Fruit fly (Drosophila melanogaster) whole organism, embryonic: ENCODE measurements around the gene Cdk1.

Source experiments
- Aef1 ChIP-seq: fragments of 200-800 bp; sonication (Bioruptor generic); IDR thresholded peaks from 3 replicates; pipeline ENCODE4 v1.3.6; 2022; ENCODE audit warnings: missing biosample characterization, missing genetic modification characterization
- B-H1 ChIP-seq: fragments of 200-800 bp; sonication (Bioruptor generic); IDR thresholded peaks from 3 replicates; pipeline ENCODE4 v1.3.6; 2022; ENCODE audit warnings: missing biosample characterization, missing genetic modification characterization
- CG11085 ChIP-seq: fragments of 200-800 bp; sonication (Bioruptor generic); IDR thresholded peaks from 2 replicates; pipeline ENCODE4 v1.3.6; 2022; ENCODE audit warnings: missing biosample characterization, missing genetic modification characterization
- CG11456 ChIP-seq: fragments of 200-800 bp; sonication (Bioruptor generic); IDR thresholded peaks from 3 replicates; pipeline ENCODE4 v1.3.6; 2022; ENCODE audit warnings: missing biosample characterization, missing genetic modification characterization
- CG13123 ChIP-seq: fragments of 200-800 bp; sonication (Bioruptor generic); optimal IDR thresholded peaks from 2 replicates; lab custom pipeline; 2016; ENCODE audit warnings: missing biosample characterization, missing genetic modification characterization
- CG15514 ChIP-seq: fragments of 200-800 bp; sonication (Bioruptor generic); optimal IDR thresholded peaks from 3 replicates; lab custom pipeline; 2017; ENCODE audit warnings: missing biosample characterization, missing genetic modification characterization, mild to moderate bottlenecking, moderate library complexity, missing genetic modification reagents
- CG1602 ChIP-seq: fragments of 200-800 bp; sonication (Bioruptor generic); optimal IDR thresholded peaks from 3 replicates; lab custom pipeline; 2016; ENCODE audit warnings: missing biosample characterization, missing genetic modification characterization
- CG18011 ChIP-seq: fragments of 200-800 bp; sonication (Bioruptor generic); optimal IDR thresholded peaks from 2 replicates; lab custom pipeline; 2017; ENCODE audit warnings: missing biosample characterization, missing genetic modification characterization, mild to moderate bottlenecking, moderate library complexity, missing genotype
- CG18619 ChIP-seq: fragments of 200-800 bp; sonication (Bioruptor generic); optimal IDR thresholded peaks from 3 replicates; lab custom pipeline; 2017; ENCODE audit warnings: missing biosample characterization, mild to moderate bottlenecking, missing genetic modification characterization
- CG34376 ChIP-seq: fragments of 200-800 bp; sonication (Bioruptor generic); optimal IDR thresholded peaks from 2 replicates; lab custom pipeline; 2018; ENCODE audit warnings: missing biosample characterization, mild to moderate bottlenecking, missing genetic modification characterization
- CG4820 ChIP-seq: fragments of 200-800 bp; sonication (Bioruptor generic); optimal IDR thresholded peaks from 3 replicates; lab custom pipeline; 2016; ENCODE audit warnings: missing biosample characterization, missing genetic modification characterization
- CG7357 ChIP-seq: fragments of 200-800 bp; sonication (Bioruptor generic); IDR thresholded peaks from 3 replicates; pipeline ENCODE4 v1.3.6; 2022; ENCODE audit warnings: missing biosample characterization, missing genetic modification characterization
- CG7963 ChIP-seq: fragments of 200-800 bp; sonication (Bioruptor generic); IDR thresholded peaks from 3 replicates; pipeline ENCODE4 v1.3.6; 2022; ENCODE audit warnings: missing biosample characterization, missing genetic modification characterization; ENCODE audit not compliant: partially characterized antibody
- CG8290 ChIP-seq, 3 experiments: fragments of 200-800 bp; sonication (Bioruptor generic); optimal IDR thresholded peaks; 2 replicates each; lab custom pipeline; 2016 to 2019; ENCODE audit warnings: missing biosample characterization in 3 of 3, missing genetic modification characterization in 3 of 3, mild to moderate bottlenecking in 2 of 3, moderate library complexity in 1 of 3
- CrebB ChIP-seq: fragments of 200-800 bp; sonication (Bioruptor generic); optimal IDR thresholded peaks from 3 replicates; lab custom pipeline; 2018; ENCODE audit warnings: missing biosample characterization, mild to moderate bottlenecking, missing genetic modification characterization
- D ChIP-seq, 2 experiments: fragments of 200-800 bp in 1 of 2; fragments of >200 bp in 1 of 2; sonication (Bioruptor generic) in 1 of 2; optimal IDR thresholded peaks; 2 replicates in 1 of 2; 3 replicates in 1 of 2; lab custom pipeline; 2017; ENCODE audit warnings: mild to moderate bottlenecking in 1 of 2, missing biosample characterization in 1 of 2, missing genetic modification characterization in 1 of 2, missing genetic modification reagents in 1 of 2
- Doc2 ChIP-seq: fragments of 200-800 bp; sonication (Bioruptor generic); IDR thresholded peaks from 2 replicates; pipeline ENCODE4 v1.3.6; 2022; ENCODE audit warnings: missing biosample characterization, missing genetic modification characterization
- Dref ChIP-seq: fragments of 200-800 bp; sonication (Bioruptor generic); IDR thresholded peaks from 2 replicates; pipeline ENCODE4 v1.3.6; 2022; ENCODE audit warnings: missing biosample characterization, missing genetic modification characterization
- Drgx ChIP-seq: fragments of 200-800 bp; sonication (Bioruptor generic); IDR thresholded peaks from 2 replicates; pipeline ENCODE4 v1.3.6; 2022; ENCODE audit warnings: missing biosample characterization, missing genetic modification characterization
- Elba2 ChIP-seq: fragments of 200-800 bp; sonication (Bioruptor generic); optimal IDR thresholded peaks from 3 replicates; lab custom pipeline; 2016; ENCODE audit warnings: missing biosample characterization, missing genetic modification characterization
- HHEX ChIP-seq: fragments of 200-800 bp; sonication (Bioruptor generic); optimal IDR thresholded peaks from 3 replicates; lab custom pipeline; 2017; ENCODE audit warnings: missing biosample characterization, mild to moderate bottlenecking, missing genetic modification characterization, missing genetic modification reagents
- MBD-R2 ChIP-seq: fragments of 200-800 bp; sonication (Bioruptor generic); IDR thresholded peaks from 2 replicates; pipeline ENCODE4 v1.3.6; 2022; ENCODE audit warnings: missing biosample characterization, missing genetic modification characterization
- NC2α ChIP-seq: fragments of 200-800 bp; sonication (Bioruptor generic); optimal IDR thresholded peaks from 2 replicates; lab custom pipeline; 2016; ENCODE audit warnings: missing biosample characterization, missing genetic modification characterization
- Stat92E ChIP-seq, 3 experiments: fragments of >200 bp in 2 of 3; fragments of 200-800 bp in 1 of 3; sonication (Bioruptor generic) in 1 of 3; optimal IDR thresholded peaks; 2 replicates each; lab custom pipeline; 2017 to 2019; ENCODE audit warnings: missing biosample characterization in 3 of 3, missing genetic modification characterization in 3 of 3, mild to moderate bottlenecking in 1 of 3, moderate library complexity in 1 of 3
- Taf1 ChIP-seq: fragments of 200-800 bp; sonication (Bioruptor generic); IDR thresholded peaks from 2 replicates; pipeline ENCODE4 v1.3.6; 2022; ENCODE audit warnings: missing biosample characterization, missing genetic modification characterization
- abd-A ChIP-seq: fragments of 200-800 bp; sonication (Bioruptor generic); optimal IDR thresholded peaks from 3 replicates; lab custom pipeline; 2019; ENCODE audit warnings: missing biosample characterization, mild to moderate bottlenecking, missing genetic modification characterization, moderate library complexity
- bowl ChIP-seq: fragments of 200-800 bp; sonication (Bioruptor generic); IDR thresholded peaks from 2 replicates; pipeline ENCODE4 v1.3.6; 2022; ENCODE audit warnings: missing biosample characterization, missing genetic modification characterization
- br ChIP-seq: fragments of >200 bp; optimal IDR thresholded peaks from 2 replicates; lab custom pipeline; 2017
- cas ChIP-seq: fragments of 200-800 bp; sonication (Bioruptor generic); IDR thresholded peaks from 2 replicates; pipeline ENCODE4 v1.3.6; 2022; ENCODE audit warnings: missing biosample characterization, missing genetic modification characterization
- cato ChIP-seq: fragments of 200-800 bp; sonication (Bioruptor generic); optimal IDR thresholded peaks from 2 replicates; lab custom pipeline; 2016; ENCODE audit warnings: missing biosample characterization, missing genetic modification characterization, borderline replicate concordance
- caup ChIP-seq: fragments of 200-800 bp; sonication (Bioruptor generic); optimal IDR thresholded peaks from 3 replicates; lab custom pipeline; 2017; ENCODE audit warnings: missing biosample characterization, mild to moderate bottlenecking, missing genetic modification characterization, moderate library complexity; ENCODE audit not compliant: severe bottlenecking
- dm ChIP-seq: fragments of 200-800 bp; sonication (Bioruptor generic); optimal IDR thresholded peaks from 3 replicates; lab custom pipeline; 2016; ENCODE audit warnings: missing biosample characterization, missing genetic modification characterization
- dmrt11E ChIP-seq: fragments of 200-800 bp; sonication (Bioruptor generic); optimal IDR thresholded peaks from 3 replicates; lab custom pipeline; 2018; ENCODE audit warnings: missing biosample characterization, mild to moderate bottlenecking, missing genetic modification characterization, moderate library complexity
- esg ChIP-seq: fragments of 200-800 bp; sonication (Bioruptor generic); conservative IDR thresholded peaks from 2 replicates; pipeline ENCODE4 v1.3.6; 2022; ENCODE audit warnings: missing biosample characterization, missing genetic modification characterization
- eve ChIP-seq, 2 experiments: fragments of >200 bp; optimal IDR thresholded peaks; 2 replicates each; lab custom pipeline; 2017; ENCODE audit warnings: missing biosample characterization in 2 of 2, missing genetic modification characterization in 2 of 2
- jigr1 ChIP-seq: fragments of 200-800 bp; sonication (Bioruptor generic); IDR thresholded peaks from 3 replicates; pipeline ENCODE4 v1.3.6; 2022; ENCODE audit warnings: missing biosample characterization, missing genetic modification characterization
- kay ChIP-seq: fragments of 200-800 bp; sonication (Bioruptor generic); optimal IDR thresholded peaks from 2 replicates; lab custom pipeline; 2016; ENCODE audit warnings: missing biosample characterization, missing genetic modification characterization
- lola ChIP-seq, 3 experiments: fragments of >200 bp in 2 of 3; fragments of 200-800 bp in 1 of 3; sonication (Bioruptor generic) in 1 of 3; optimal IDR thresholded peaks; 2 replicates each; lab custom pipeline; 2017 to 2019; ENCODE audit warnings: missing biosample characterization in 3 of 3, missing genetic modification characterization in 3 of 3, mild to moderate bottlenecking in 1 of 3, moderate library complexity in 1 of 3
- mam ChIP-seq: fragments of 200-800 bp; sonication (Bioruptor generic); optimal IDR thresholded peaks from 3 replicates; lab custom pipeline; 2016; ENCODE audit warnings: missing biosample characterization, missing genetic modification characterization
- nerfin-1 ChIP-seq: fragments of 200-800 bp; sonication (Bioruptor generic); optimal IDR thresholded peaks from 3 replicates; lab custom pipeline; 2019; ENCODE audit warnings: missing biosample characterization, mild to moderate bottlenecking, missing genetic modification characterization, moderate library complexity
- oc ChIP-seq: fragments of 200-800 bp; sonication (Bioruptor generic); optimal IDR thresholded peaks from 2 replicates; lab custom pipeline; 2018; ENCODE audit warnings: missing biosample characterization, mild to moderate bottlenecking, missing genetic modification characterization, moderate library complexity
- onecut ChIP-seq: fragments of 200-800 bp; sonication (Bioruptor generic); IDR thresholded peaks from 2 replicates; pipeline ENCODE4 v1.3.6; 2022; ENCODE audit warnings: missing biosample characterization, missing genetic modification characterization
- p53 ChIP-seq: fragments of 200-800 bp; sonication (Bioruptor generic); optimal IDR thresholded peaks from 2 replicates; lab custom pipeline; 2016; ENCODE audit warnings: missing biosample characterization, missing genetic modification characterization
- pho ChIP-seq: fragments of 200-800 bp; sonication (Bioruptor generic); optimal IDR thresholded peaks from 2 replicates; lab custom pipeline; 2016; ENCODE audit warnings: missing biosample characterization, missing genetic modification characterization
- shn ChIP-seq: fragments of 200-800 bp; sonication (Bioruptor generic); optimal IDR thresholded peaks from 3 replicates; lab custom pipeline; 2016; ENCODE audit warnings: missing biosample characterization, missing genetic modification characterization
- slbo ChIP-seq: fragments of 200-800 bp; sonication (Bioruptor generic); IDR thresholded peaks from 2 replicates; pipeline ENCODE4 v1.3.6; 2022; ENCODE audit warnings: missing biosample characterization, missing genetic modification characterization
- trem ChIP-seq: fragments of 200-800 bp; optimal IDR thresholded peaks from 3 replicates; lab custom pipeline; 2019; ENCODE audit warnings: missing biosample characterization, mild to moderate bottlenecking, missing genetic modification characterization, moderate library complexity
- vnd ChIP-seq: fragments of 200-800 bp; sonication (Bioruptor generic); IDR thresholded peaks from 3 replicates; pipeline ENCODE4 v1.3.6; 2022; ENCODE audit warnings: missing biosample characterization, missing genetic modification characterization; ENCODE audit not compliant: partially characterized antibody
- zf30C ChIP-seq: fragments of 200-800 bp; sonication (Bioruptor generic); optimal IDR thresholded peaks from 3 replicates; lab custom pipeline; 2018; ENCODE audit warnings: missing biosample characterization, mild to moderate bottlenecking, missing genetic modification characterization

Gene Cdk1

dm6 chr2L:10381890-10382450 is 4.1 kb downstream of the Cdk1 start, which contains the start of gene CG5096 (continued):
- TF ChIP-seq CG34376: peak; percentile 83
- peak; percentile 75 for TF ChIP-seq CG7357 (GFP tag; lab: Robert Waterston, UW)
- TF ChIP-seq CG7963 (GFP tag; lab: Robert Waterston, UW): no peak
- TF ChIP-seq zf30C (GFP tag; lab: Kevin White, UChicago): no peak
- TF ChIP-seq Dref (GFP tag; lab: Robert Waterston, UW): no peak
- TF ChIP-seq D (optimal IDR thresholded peaks at IDR 0.05; lab: Kevin White, UChicago): no peak
- peak; percentile 64 for TF ChIP-seq D (GFP tag; optimal IDR thresholded peaks at IDR 0.05; lab: Kevin White, UChicago)
- peak; percentile 82 for TF ChIP-seq Taf1 (GFP tag; lab: Robert Waterston, UW)
- TF ChIP-seq caup (GFP tag; lab: Kevin White, UChicago): peak; percentile 93
- peak; percentile 76 for TF ChIP-seq CG1602 (GFP tag; lab: Kevin White, UChicago)
- TF ChIP-seq eve (GFP tag; optimal IDR thresholded peaks at IDR 0.05; lab: Kevin White, UChicago): peak in 1 of 2 experiments; percentile 78
- TF ChIP-seq Aef1 (GFP tag; lab: Robert Waterston, UW): peak; percentile 88
- peak; percentile 91 for TF ChIP-seq slbo
- TF ChIP-seq Elba2 (GFP tag; lab: Kevin White, UChicago): no peak
- TF ChIP-seq CG18011: peak; percentile 57
- TF ChIP-seq CG13123 (GFP tag; lab: Kevin White, UChicago): peak; percentile 71
- TF ChIP-seq oc: no peak
- no peak for TF ChIP-seq Doc2 (GFP tag; lab: Robert Waterston, UW)
- TF ChIP-seq shn (GFP tag; lab: Kevin White, UChicago): peak; percentile 18
- peak; percentile 83 for TF ChIP-seq CG11085 (GFP tag; lab: Robert Waterston, UW)
- TF ChIP-seq cas: peak; percentile 76; the same call in 1 of the 2 replicates
- TF ChIP-seq CG15514: peak; percentile 85
- 0 out of 3 replicates have a peak, but pooled peaks have one; percentile 47 for TF ChIP-seq jigr1
- no peak for TF ChIP-seq vnd (GFP tag; lab: Robert Waterston, UW)
- peak; percentile 81 for TF ChIP-seq onecut (GFP tag; lab: Robert Waterston, UW)
- TF ChIP-seq Stat92E (GFP tag; optimal IDR thresholded peaks at IDR 0.05; lab: Kevin White, UChicago): no peak
- peak; percentile 79; the same call in 1 of the 2 replicates for TF ChIP-seq MBD-R2 (GFP tag; lab: Robert Waterston, UW)
- TF ChIP-seq pho: peak; percentile 84
- peak; percentile 85 for TF ChIP-seq B-H1
- TF ChIP-seq CG18619 (GFP tag; lab: Kevin White, UChicago): peak; percentile 83
- peak; percentile 75 for TF ChIP-seq trem (tag; lab: Kevin White, UChicago)
- peak; percentile 67 for TF ChIP-seq CG4820 (GFP tag; lab: Kevin White, UChicago)
- TF ChIP-seq nerfin-1 (tag; lab: Kevin White, UChicago): peak; percentile 82
- TF ChIP-seq esg (GFP tag; lab: Robert Waterston, UW): peak; percentile 82
- TF ChIP-seq mam (GFP tag; lab: Kevin White, UChicago): peak; percentile 86
- no peak for TF ChIP-seq p53 (GFP tag; lab: Kevin White, UChicago)
- peak in 1 of 3 experiments; percentile 58 for TF ChIP-seq lola (GFP tag; optimal IDR thresholded peaks at IDR 0.05; lab: Kevin White, UChicago)
- TF ChIP-seq HHEX: peak; percentile 90
- peak; percentile 87 for TF ChIP-seq CG11456 (GFP tag; lab: Robert Waterston, UW)
- no peak for TF ChIP-seq CG8290 (GFP tag; optimal IDR thresholded peaks at IDR 0.05; lab: Kevin White, UChicago)
- TF ChIP-seq CG8290 (tag; optimal IDR thresholded peaks at IDR 0.05; lab: Kevin White, UChicago): peak in 1 of 2 experiments; percentile 92
- peak; percentile 53; the same call in 1 of the 2 replicates for TF ChIP-seq bowl (GFP tag; lab: Robert Waterston, UW)
- TF ChIP-seq Drgx: peak; percentile 45; the same call in 1 of the 2 replicates
- peak; percentile 55 for TF ChIP-seq dm
- peak; percentile 89 for TF ChIP-seq CrebB (tag; lab: Kevin White, UChicago)
- TF ChIP-seq abd-A (tag; lab: Kevin White, UChicago): no peak
- TF ChIP-seq br (lab: Kevin White, UChicago): no peak
- peak; percentile 33 for TF ChIP-seq NC2α
- TF ChIP-seq kay (GFP tag; lab: Kevin White, UChicago): peak; percentile 86
- peak; percentile 50 for TF ChIP-seq cato (GFP tag; lab: Kevin White, UChicago)
- peak; percentile 49 for TF ChIP-seq dmrt11E (tag; lab: Kevin White, UChicago)
